Worm (Caenorhabditis elegans): Measurements from ENCODE around the gene idpp-5.

- TF ChIP-seq pqm-1 (tag; optimal IDR thresholded peaks at IDR 0.05): no peak
- TF ChIP-seq nhr-28 (tag; optimal IDR thresholded peaks at IDR 0.05): no peak
- no peak for TF ChIP-seq nhr-237 (tag; optimal IDR thresholded peaks at IDR 0.05)
- TF ChIP-seq ZK546.5 (tag; optimal IDR thresholded peaks at IDR 0.05): no peak
- TF ChIP-seq elt-1 (tag; optimal IDR thresholded peaks at IDR 0.05): no peak
- no peak for TF ChIP-seq daf-12 (tag; optimal IDR thresholded peaks at IDR 0.05)
- no peak for TF ChIP-seq elt-3 (tag; optimal IDR thresholded peaks at IDR 0.05)
- no peak for TF ChIP-seq nfya-1 (tag; optimal IDR thresholded peaks at IDR 0.05; ENCODE audit: insufficient read depth)
- no peak for TF ChIP-seq ama-1 (optimal IDR thresholded peaks at IDR 0.05)
- TF ChIP-seq fos-1 (tag; optimal IDR thresholded peaks at IDR 0.05): no peak
Observed at ce11 chrX:3793389-3793788, 774 bp upstream of the idpp-5 start.
